Fruit fly (Drosophila melanogaster) whole organism, embryonic: ENCODE results near the gene Polr1C.

Source experiments
- Atf-2 ChIP-seq: fragments of 200-800 bp; sonication (Bioruptor generic); optimal IDR thresholded peaks from 2 replicates; lab custom pipeline; 2016; ENCODE audit warnings: missing biosample characterization, missing genetic modification characterization
- Atf6 ChIP-seq: fragments of 200-800 bp; sonication (Bioruptor generic); IDR thresholded peaks from 2 replicates; pipeline ENCODE4 v1.3.6; 2022; ENCODE audit warnings: missing biosample characterization, missing genetic modification characterization
- B-H1 ChIP-seq: fragments of 200-800 bp; sonication (Bioruptor generic); IDR thresholded peaks from 3 replicates; pipeline ENCODE4 v1.3.6; 2022; ENCODE audit warnings: missing biosample characterization, missing genetic modification characterization
- Bdp1 ChIP-seq: fragments of 200-800 bp; sonication (Bioruptor generic); optimal IDR thresholded peaks from 3 replicates; lab custom pipeline; 2016; ENCODE audit warnings: missing biosample characterization, missing genetic modification characterization
- CG10321 ChIP-seq: fragments of 200-800 bp; sonication (Bioruptor generic); IDR thresholded peaks from 2 replicates; pipeline ENCODE4 v1.3.6; 2022; ENCODE audit warnings: missing biosample characterization, missing genetic modification characterization
- CG10959 ChIP-seq: fragments of 200-800 bp; sonication (Bioruptor generic); IDR thresholded peaks from 2 replicates; pipeline ENCODE4 v1.3.6; 2022; ENCODE audit warnings: missing biosample characterization, missing genetic modification characterization
- CG11093 ChIP-seq: fragments of 200-800 bp; sonication (Bioruptor generic); IDR thresholded peaks from 3 replicates; pipeline ENCODE4 v1.3.6; 2022; ENCODE audit warnings: missing biosample characterization, missing genetic modification characterization
- CG13424 ChIP-seq: fragments of 200-800 bp; sonication (Bioruptor generic); optimal IDR thresholded peaks from 2 replicates; lab custom pipeline; 2019; ENCODE audit warnings: missing biosample characterization, mild to moderate bottlenecking, missing genetic modification characterization, moderate library complexity
- CG13624 ChIP-seq: fragments of 200-800 bp; sonication (Bioruptor generic); optimal IDR thresholded peaks from 2 replicates; lab custom pipeline; 2016; ENCODE audit warnings: missing biosample characterization, missing genetic modification characterization
- CG15514 ChIP-seq: fragments of 200-800 bp; sonication (Bioruptor generic); optimal IDR thresholded peaks from 3 replicates; lab custom pipeline; 2017; ENCODE audit warnings: missing biosample characterization, missing genetic modification characterization, mild to moderate bottlenecking, moderate library complexity, missing genetic modification reagents
- CG17361 ChIP-seq: fragments of 200-800 bp; sonication (Bioruptor generic); IDR thresholded peaks from 3 replicates; pipeline ENCODE4 v1.3.6; 2022; ENCODE audit warnings: missing biosample characterization, missing genetic modification characterization
- CG17912 ChIP-seq: fragments of 200-800 bp; sonication (Bioruptor generic); optimal IDR thresholded peaks from 2 replicates; lab custom pipeline; 2018; ENCODE audit warnings: missing biosample characterization, mild to moderate bottlenecking, missing genetic modification characterization
- CG18599 ChIP-seq: fragments of 200-800 bp; sonication (Bioruptor generic); optimal IDR thresholded peaks from 3 replicates; lab custom pipeline; 2017; ENCODE audit warnings: missing biosample characterization, missing genetic modification characterization, mild to moderate bottlenecking, moderate library complexity, missing genetic modification reagents
- CG18619 ChIP-seq: fragments of 200-800 bp; sonication (Bioruptor generic); optimal IDR thresholded peaks from 3 replicates; lab custom pipeline; 2017; ENCODE audit warnings: missing biosample characterization, mild to moderate bottlenecking, missing genetic modification characterization
- CG3847 ChIP-seq: fragments of 200-800 bp; sonication (Bioruptor generic); IDR thresholded peaks from 2 replicates; pipeline ENCODE4 v1.3.6; 2022; ENCODE audit warnings: missing biosample characterization, missing genetic modification characterization
- CG6254 ChIP-seq: fragments of 200-800 bp; sonication (Bioruptor generic); optimal IDR thresholded peaks from 3 replicates; lab custom pipeline; 2017; ENCODE audit warnings: mild to moderate bottlenecking, missing biosample characterization, missing genetic modification reagents, missing genetic modification characterization
- CG6683 ChIP-seq: fragments of 200-800 bp; sonication (Bioruptor generic); optimal IDR thresholded peaks from 2 replicates; lab custom pipeline; 2017; ENCODE audit warnings: missing biosample characterization, mild to moderate bottlenecking, missing genetic modification characterization, missing genetic modification reagents
- CG6854 ChIP-seq: fragments of 200-800 bp; sonication (Bioruptor generic); optimal IDR thresholded peaks from 3 replicates; lab custom pipeline; 2017; ENCODE audit warnings: missing biosample characterization, mild to moderate bottlenecking, missing genetic modification characterization
- CG9609 ChIP-seq: fragments of 200-800 bp; sonication (Bioruptor generic); optimal IDR thresholded peaks from 3 replicates; lab custom pipeline; 2016; ENCODE audit warnings: missing biosample characterization, missing genetic modification characterization
- CoRest ChIP-seq: fragments of 200-800 bp; sonication (Bioruptor generic); optimal IDR thresholded peaks from 3 replicates; lab custom pipeline; 2018; ENCODE audit warnings: missing biosample characterization, mild to moderate bottlenecking, missing genetic modification characterization, moderate library complexity
- D19B ChIP-seq: fragments of 200-800 bp; sonication (Bioruptor generic); optimal IDR thresholded peaks from 2 replicates; lab custom pipeline; 2017; ENCODE audit warnings: missing biosample characterization, mild to moderate bottlenecking, missing genetic modification characterization
- Dek ChIP-seq: fragments of 200-800 bp; sonication (Bioruptor generic); optimal IDR thresholded peaks from 3 replicates; lab custom pipeline; 2019; ENCODE audit warnings: missing biosample characterization, mild to moderate bottlenecking, missing genetic modification characterization, moderate library complexity
- Ets97D ChIP-seq: fragments of 200-800 bp; sonication (Bioruptor generic); optimal IDR thresholded peaks from 3 replicates; lab custom pipeline; 2016; ENCODE audit warnings: missing biosample characterization, missing genetic modification characterization
- Hr78 ChIP-seq, 2 experiments: fragments of 200-800 bp in 1 of 2; fragments of >200 bp in 1 of 2; sonication (Bioruptor generic) in 1 of 2; optimal IDR thresholded peaks; 2 replicates each; lab custom pipeline; 2017 to 2019; ENCODE audit warnings: missing biosample characterization in 2 of 2, missing genetic modification characterization in 2 of 2, mild to moderate bottlenecking in 1 of 2, moderate library complexity in 1 of 2
- Max ChIP-seq: fragments of 200-800 bp; sonication (Bioruptor generic); optimal IDR thresholded peaks from 2 replicates; lab custom pipeline; 2016; ENCODE audit warnings: missing biosample characterization, mild to moderate bottlenecking, missing genetic modification characterization
- Meics ChIP-seq: fragments of 200-800 bp; sonication (Bioruptor generic); optimal IDR thresholded peaks from 2 replicates; lab custom pipeline; 2017; ENCODE audit warnings: missing biosample characterization, mild to moderate bottlenecking, missing genetic modification characterization
- Nf-YA ChIP-seq: fragments of 200-800 bp; sonication (Bioruptor generic); IDR thresholded peaks from 2 replicates; pipeline ENCODE4 v1.3.6; 2022; ENCODE audit warnings: missing biosample characterization, missing genetic modification characterization
- Oli ChIP-seq: fragments of 200-800 bp; sonication (Bioruptor generic); optimal IDR thresholded peaks from 2 replicates; lab custom pipeline; 2018; ENCODE audit warnings: missing biosample characterization, mild to moderate bottlenecking, missing genetic modification characterization, moderate library complexity
- Ptx1 ChIP-seq: fragments of 200-800 bp; sonication (Bioruptor generic); IDR thresholded peaks from 2 replicates; pipeline ENCODE4 v1.3.6; 2022; ENCODE audit warnings: missing biosample characterization, missing genetic modification characterization
- Stat92E ChIP-seq, 3 experiments: fragments of >200 bp in 2 of 3; fragments of 200-800 bp in 1 of 3; sonication (Bioruptor generic) in 1 of 3; optimal IDR thresholded peaks; 2 replicates each; lab custom pipeline; 2017 to 2019; ENCODE audit warnings: missing biosample characterization in 3 of 3, missing genetic modification characterization in 3 of 3, mild to moderate bottlenecking in 1 of 3, moderate library complexity in 1 of 3
- bigmax ChIP-seq: fragments of 200-800 bp; sonication (Bioruptor generic); optimal IDR thresholded peaks from 2 replicates; lab custom pipeline; 2018; ENCODE audit warnings: missing biosample characterization, mild to moderate bottlenecking, missing genetic modification characterization
- crol ChIP-seq: fragments of 200-800 bp; sonication (Bioruptor generic); IDR thresholded peaks from 2 replicates; pipeline ENCODE4 v1.3.6; 2022; ENCODE audit warnings: missing biosample characterization, missing genetic modification characterization
- cwo ChIP-seq: fragments of 200-800 bp; sonication (Bioruptor generic); optimal IDR thresholded peaks from 3 replicates; lab custom pipeline; 2017; ENCODE audit warnings: missing biosample characterization, missing genetic modification characterization, mild to moderate bottlenecking, moderate library complexity, missing genetic modification reagents
- danr ChIP-seq: fragments of 200-800 bp; sonication (Bioruptor generic); IDR thresholded peaks from 2 replicates; pipeline ENCODE4 v1.3.6; 2022; ENCODE audit warnings: missing biosample characterization, missing genetic modification characterization
- emc ChIP-seq: fragments of 200-800 bp; sonication (Bioruptor generic); optimal IDR thresholded peaks from 2 replicates; lab custom pipeline; 2016; ENCODE audit warnings: missing biosample characterization, missing genetic modification characterization
- kay ChIP-seq: fragments of 200-800 bp; sonication (Bioruptor generic); optimal IDR thresholded peaks from 2 replicates; lab custom pipeline; 2016; ENCODE audit warnings: missing biosample characterization, missing genetic modification characterization
- lov ChIP-seq, 2 experiments: fragments of 200-800 bp in 1 of 2; fragments of >200 bp in 1 of 2; sonication (Bioruptor generic) in 1 of 2; IDR thresholded peaks in 1 of 2; optimal IDR thresholded peaks in 1 of 2; 2 replicates in 1 of 2; 3 replicates in 1 of 2; pipeline versions ENCODE4 v1.3.6 to Lab custom; 2017 to 2022; ENCODE audit warnings: missing biosample characterization in 1 of 2, missing genetic modification characterization in 1 of 2
- mirr ChIP-seq: fragments of 200-800 bp; sonication (Bioruptor generic); optimal IDR thresholded peaks from 3 replicates; lab custom pipeline; 2018; ENCODE audit warnings: missing biosample characterization, mild to moderate bottlenecking, missing genetic modification characterization
- pfk ChIP-seq: fragments of 200-800 bp; sonication (Bioruptor generic); optimal IDR thresholded peaks from 2 replicates; lab custom pipeline; 2018; ENCODE audit warnings: missing biosample characterization, mild to moderate bottlenecking, missing genetic modification characterization, moderate library complexity
- rib ChIP-seq: fragments of 200-800 bp; sonication (Bioruptor generic); IDR thresholded peaks from 2 replicates; pipeline ENCODE4 v1.3.6; 2022; ENCODE audit warnings: missing biosample characterization, missing genetic modification characterization
- sens-2 ChIP-seq: fragments of 200-800 bp; sonication (Bioruptor generic); IDR thresholded peaks from 2 replicates; pipeline ENCODE4 v1.3.6; 2022; ENCODE audit warnings: missing biosample characterization, missing genetic modification characterization
- sim ChIP-seq: fragments of 200-800 bp; sonication (Bioruptor generic); IDR thresholded peaks from 2 replicates; pipeline ENCODE4 v1.3.6; 2022; ENCODE audit warnings: missing biosample characterization, missing genetic modification characterization
- slbo ChIP-seq: fragments of 200-800 bp; sonication (Bioruptor generic); IDR thresholded peaks from 2 replicates; pipeline ENCODE4 v1.3.6; 2022; ENCODE audit warnings: missing biosample characterization, missing genetic modification characterization
- sna ChIP-seq: fragments of 200-800 bp; sonication (Bioruptor generic); IDR thresholded peaks from 2 replicates; pipeline ENCODE4 v1.3.6; 2022; ENCODE audit warnings: missing biosample characterization, missing genetic modification characterization; ENCODE audit not compliant: partially characterized antibody
- tll ChIP-seq, 2 experiments: fragments of 200-800 bp in 1 of 2; fragments of >200 bp in 1 of 2; sonication (Bioruptor generic) in 1 of 2; optimal IDR thresholded peaks; 2 replicates each; lab custom pipeline; 2017 to 2019; ENCODE audit warnings: missing biosample characterization in 2 of 2, missing genetic modification characterization in 2 of 2, mild to moderate bottlenecking in 1 of 2, moderate library complexity in 1 of 2
- trh ChIP-seq: fragments of 200-800 bp; sonication (Bioruptor generic); optimal IDR thresholded peaks from 2 replicates; lab custom pipeline; 2016; ENCODE audit warnings: missing biosample characterization, missing genetic modification characterization
- vfl ChIP-seq: fragments of 200-800 bp; sonication (Bioruptor generic); optimal IDR thresholded peaks from 2 replicates; lab custom pipeline; 2016; ENCODE audit warnings: missing biosample characterization, missing genetic modification characterization

Gene Polr1C

DNA sequence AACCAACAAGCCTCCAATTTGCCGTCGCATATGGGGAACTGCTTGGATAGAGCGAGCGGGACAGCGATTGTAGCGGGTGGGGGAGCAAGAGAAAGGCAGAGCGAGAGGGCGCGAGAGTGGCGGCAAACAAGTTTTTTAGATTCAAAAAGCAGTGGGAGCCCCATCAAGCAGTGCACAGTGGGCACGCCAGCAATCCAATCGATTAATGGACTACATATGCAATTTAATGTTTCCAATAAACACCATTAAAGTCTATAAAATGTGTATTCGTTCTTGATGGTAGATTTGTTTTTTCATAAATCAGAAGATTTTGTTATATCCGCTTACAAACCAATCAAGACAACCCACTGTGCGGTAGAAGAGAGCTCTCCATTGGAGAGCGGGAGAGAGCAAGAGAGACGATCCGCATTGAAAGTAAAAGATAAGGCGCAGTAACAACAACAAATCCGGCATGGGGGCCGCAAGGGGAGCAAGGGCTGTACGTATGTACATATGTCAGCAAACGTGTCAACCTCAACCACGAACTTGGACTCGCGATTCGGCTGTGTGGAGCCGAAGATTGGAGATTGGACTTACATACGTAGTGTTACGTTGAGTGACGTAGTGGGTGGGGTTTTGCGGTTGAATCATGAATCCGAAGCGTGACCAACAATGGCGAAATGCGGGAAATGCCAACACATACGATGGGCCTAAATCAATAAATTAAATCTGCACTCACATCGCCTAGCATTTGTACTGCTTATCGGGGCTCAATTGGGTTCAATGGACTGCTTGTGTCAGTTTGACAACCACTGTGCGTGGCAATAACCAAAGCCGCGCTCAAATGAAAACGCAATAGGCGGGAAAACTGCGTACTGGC lies 28.8 kb downstream of the Polr1C start (continued):
- peak; percentile 99 for TF ChIP-seq CoRest (tag; lab: Kevin White, UChicago)
- TF ChIP-seq rib (GFP tag; lab: Robert Waterston, UW): peak; percentile 97
- TF ChIP-seq CG6254: peak; percentile 97
- peak; percentile 80 for TF ChIP-seq bigmax (GFP tag; lab: Kevin White, UChicago)
- TF ChIP-seq Ets97D (GFP tag; lab: Kevin White, UChicago): peak; percentile 94
- TF ChIP-seq CG6854: peak; percentile 96
- TF ChIP-seq cwo: peak; percentile 97
- peak; percentile 99 for TF ChIP-seq sens-2 (GFP tag; lab: Robert Waterston, UW)
- peak; percentile 99 for TF ChIP-seq CG9609
- TF ChIP-seq Oli: peak; percentile 99
- peak; percentile 96 for TF ChIP-seq CG17912 (GFP tag; lab: Kevin White, UChicago)
- peak; percentile 99 for TF ChIP-seq mirr (GFP tag; lab: Kevin White, UChicago)
- peak; percentile 98 for TF ChIP-seq CG18619 (GFP tag; lab: Kevin White, UChicago)
- TF ChIP-seq CG3847: peak; percentile 99
- TF ChIP-seq D19B: peak; percentile 95
- TF ChIP-seq CG6683 (GFP tag; lab: Kevin White, UChicago): peak; percentile 97
- peak; percentile 98 for TF ChIP-seq Nf-YA
- peak; percentile 99 for TF ChIP-seq B-H1
- TF ChIP-seq Dek (tag; lab: Kevin White, UChicago): peak; percentile 98
- peak; percentile 99 for TF ChIP-seq slbo
- peak; percentile 99 for TF ChIP-seq CG18599 (GFP tag; lab: Kevin White, UChicago)
- TF ChIP-seq Stat92E (GFP tag; optimal IDR thresholded peaks at IDR 0.05; lab: Kevin White, UChicago): peak in 1 of 3 experiments; percentile 95
- TF ChIP-seq Atf-2 (GFP tag; lab: Kevin White, UChicago): peak; percentile 99
- TF ChIP-seq tll (GFP tag; optimal IDR thresholded peaks at IDR 0.05; lab: Kevin White, UChicago): no peak
- TF ChIP-seq CG17361: peak; percentile 99
- peak; percentile 98 for TF ChIP-seq vfl (GFP tag; lab: Kevin White, UChicago)
- peak; percentile 98 for TF ChIP-seq trh
- TF ChIP-seq CG11093: peak; percentile 99
- peak; percentile 52; the same call in 1 of the 2 replicates for TF ChIP-seq sna
- TF ChIP-seq CG10321 (GFP tag; lab: Robert Waterston, UW): peak; percentile 92
- TF ChIP-seq CG13624 (GFP tag; lab: Kevin White, UChicago): peak; percentile 99
- TF ChIP-seq CG13424 (tag; lab: Kevin White, UChicago): peak; percentile 99
- TF ChIP-seq Bdp1 (GFP tag; lab: Kevin White, UChicago): peak; percentile 94
- peak; percentile 99 for TF ChIP-seq danr (GFP tag; lab: Robert Waterston, UW)
- peak in 1 of 2 experiments; percentile 97 for TF ChIP-seq Hr78 (GFP tag; optimal IDR thresholded peaks at IDR 0.05; lab: Kevin White, UChicago)
- TF ChIP-seq emc (GFP tag; lab: Kevin White, UChicago): peak; percentile 97
- TF ChIP-seq Atf6 (GFP tag; lab: Robert Waterston, UW): peak; percentile 99
- TF ChIP-seq pfk: peak; percentile 50
- peak; percentile 99 for TF ChIP-seq Meics (GFP tag; lab: Kevin White, UChicago)
- TF ChIP-seq Max (GFP tag; lab: Kevin White, UChicago): peak; percentile 99
- TF ChIP-seq sim (GFP tag; lab: Robert Waterston, UW): peak; percentile 97
- TF ChIP-seq lov (optimal IDR thresholded peaks at IDR 0.05; lab: Kevin White, UChicago): no peak
- TF ChIP-seq lov (GFP tag; IDR thresholded peaks at IDR 0.05; lab: Robert Waterston, UW): peak; percentile 98
- TF ChIP-seq kay: peak; percentile 97
- peak; percentile 99 for TF ChIP-seq Ptx1 (GFP tag; lab: Robert Waterston, UW)
- TF ChIP-seq CG10959 (GFP tag; lab: Robert Waterston, UW): peak; percentile 99
- TF ChIP-seq CG15514 (GFP tag; lab: Kevin White, UChicago): peak; percentile 93
- TF ChIP-seq crol (GFP tag; lab: Robert Waterston, UW): peak; percentile 96
